Worm (Caenorhabditis elegans) whole organism, L4 larva: ENCODE data around the gene sri-46.

Experiments
- D1046.2 ChIP-seq: fragments of 200-800 bp; sonication (Bioruptor generic); IDR thresholded peaks from 2 replicates; pipeline ENCODE4 v1.3.6; 2022; ENCODE audit warnings: missing genetic modification characterization, missing compliant biosample characterization
- F26F4.8 ChIP-seq: fragments of 200-800 bp; sonication (Bioruptor generic); conservative IDR thresholded peaks from 2 replicates; pipeline ENCODE4 v1.3.6; 2022; ENCODE audit warnings: missing genetic modification characterization, missing compliant biosample characterization
- F44E2.7 ChIP-seq: fragments of 200-800 bp; sonication (Bioruptor generic); IDR thresholded peaks from 2 replicates; pipeline ENCODE4 v2.1.2; 2022; ENCODE audit warnings: missing genetic modification characterization, missing compliant biosample characterization
- F49E8.2 ChIP-seq: sonication (generic microtip); optimal IDR thresholded peaks from 2 replicates; lab custom pipeline; 2016; ENCODE audit warnings: missing compliant biosample characterization, mild to moderate bottlenecking, missing genetic modification characterization, borderline replicate concordance
- aha-1 ChIP-seq: fragments of 150-350 bp; peaks from one replicate; lab custom pipeline; 2014; ENCODE audit warnings: missing biosample characterization, missing genetic modification characterization
- aly-2 ChIP-seq: sonication (generic microtip); optimal IDR thresholded peaks from 2 replicates; lab custom pipeline; 2018; ENCODE audit warnings: missing biosample characterization, missing genetic modification characterization
- ama-1 ChIP-seq: fragments of 150-350 bp; optimal IDR thresholded peaks from 2 replicates; lab custom pipeline; 2014; ENCODE audit warnings: inconsistent platforms, mixed read lengths
- ceh-28 ChIP-seq: fragments of 150-350 bp; optimal IDR thresholded peaks from 2 replicates; lab custom pipeline; 2014; ENCODE audit warnings: missing biosample characterization, missing genetic modification reagents, missing genetic modification characterization
- ceh-62 ChIP-seq: sonication (generic microtip); optimal IDR thresholded peaks from 2 replicates; lab custom pipeline; 2017; ENCODE audit warnings: missing biosample characterization, missing genetic modification characterization
- ceh-82 ChIP-seq: sonication (generic microtip); optimal IDR thresholded peaks from 2 replicates; lab custom pipeline; 2017; ENCODE audit warnings: missing biosample characterization, missing genetic modification characterization
- dve-1 ChIP-seq: sonication (generic microtip); optimal IDR thresholded peaks from 2 replicates; lab custom pipeline; 2017; ENCODE audit warnings: antibody characterized with exemption, mild to moderate bottlenecking, missing genetic modification characterization, missing compliant biosample characterization; ENCODE audit not compliant: insufficient read depth
- hlh-11 ChIP-seq: fragments of 200-800 bp; sonication (Bioruptor generic); optimal IDR thresholded peaks from 2 replicates; lab custom pipeline; 2018; ENCODE audit warnings: mild to moderate bottlenecking, missing genetic modification characterization, missing compliant biosample characterization
- hlh-30 ChIP-seq: sonication (generic microtip); optimal IDR thresholded peaks from 2 replicates; lab custom pipeline; 2017; ENCODE audit warnings: antibody characterized with exemption, mild to moderate bottlenecking, missing genetic modification characterization, missing compliant biosample characterization; ENCODE audit not compliant: insufficient read depth
- jun-1 ChIP-seq: fragments of 150-350 bp; optimal IDR thresholded peaks from 2 replicates; lab custom pipeline; 2014; ENCODE audit warnings: missing biosample characterization, missing genetic modification reagents, missing genetic modification characterization
- lin-38 ChIP-seq: fragments of 200-800 bp; sonication (Bioruptor generic); IDR thresholded peaks from 2 replicates; pipeline ENCODE4 v1.3.6; 2022; ENCODE audit warnings: missing genetic modification reagents, missing genetic modification characterization, missing compliant biosample characterization
- lir-3 ChIP-seq: sonication (generic microtip); optimal IDR thresholded peaks from 2 replicates; lab custom pipeline; 2016; ENCODE audit warnings: mild to moderate bottlenecking, missing genetic modification characterization, missing compliant biosample characterization
- lsy-2 ChIP-seq, 2 experiments: fragments of 150-350 bp in 1 of 2; sonication (generic microtip) in 1 of 2; optimal IDR thresholded peaks; 2 replicates each; lab custom pipeline; 2014 to 2017; ENCODE audit warnings: missing biosample characterization in 2 of 2, missing genetic modification characterization in 2 of 2
- mes-2 ChIP-seq: sonication (generic microtip); optimal IDR thresholded peaks from 2 replicates; lab custom pipeline; 2016; ENCODE audit warnings: missing genotype, mild to moderate bottlenecking, missing genetic modification characterization, missing compliant biosample characterization; ENCODE audit not compliant: poor library complexity, severe bottlenecking
- mxl-2 ChIP-seq: fragments of 200-800 bp; sonication (Bioruptor generic); conservative IDR thresholded peaks from 2 replicates; pipeline ENCODE4 v1.3.6; 2022; ENCODE audit warnings: missing genetic modification reagents, missing genetic modification characterization, missing compliant biosample characterization
- nhr-102 ChIP-seq: sonication (generic microtip); optimal IDR thresholded peaks from 2 replicates; lab custom pipeline; 2016; ENCODE audit warnings: mild to moderate bottlenecking, missing genetic modification characterization, moderate library complexity, missing compliant biosample characterization
- nhr-25 ChIP-seq: sonication (generic microtip); optimal IDR thresholded peaks from 2 replicates; lab custom pipeline; 2017; ENCODE audit warnings: missing genetic modification characterization, mild to moderate bottlenecking, missing compliant biosample characterization, antibody characterized with exemption, moderate library complexity, borderline replicate concordance; ENCODE audit not compliant: insufficient read depth
- nhr-28 ChIP-seq: fragments of 150-350 bp; optimal IDR thresholded peaks from 2 replicates; lab custom pipeline; 2014; ENCODE audit warnings: missing biosample characterization, missing genetic modification characterization
- rbr-2 ChIP-seq: sonication (generic microtip); optimal IDR thresholded peaks from 2 replicates; lab custom pipeline; 2016; ENCODE audit warnings: missing genotype, missing genetic modification characterization, missing compliant biosample characterization
- set-16 ChIP-seq: fragments of 200-800 bp; sonication (Bioruptor generic); IDR thresholded peaks from 2 replicates; pipeline ENCODE4 v1.3.6; 2022; ENCODE audit warnings: missing genetic modification reagents, missing genetic modification characterization, missing compliant biosample characterization
- spr-1 ChIP-seq: sonication (generic microtip); optimal IDR thresholded peaks from 2 replicates; lab custom pipeline; 2016; ENCODE audit warnings: mild to moderate bottlenecking, missing genetic modification characterization, missing compliant biosample characterization
- spr-3 ChIP-seq: fragments of 200-800 bp; sonication (Bioruptor generic); optimal IDR thresholded peaks from 2 replicates; lab custom pipeline; 2018; ENCODE audit warnings: mild to moderate bottlenecking, missing genetic modification characterization, missing compliant biosample characterization
- tra-1 ChIP-seq: fragments of 200-800 bp; sonication (Bioruptor generic); IDR thresholded peaks from 2 replicates; pipeline ENCODE4 v1.3.6; 2022; ENCODE audit warnings: missing genetic modification reagents, missing genetic modification characterization, missing compliant biosample characterization
- unc-62 ChIP-seq, 3 experiments: fragments of 150-350 bp in 1 of 3; sonication (generic microtip); optimal IDR thresholded peaks in 2 of 3; peaks in 1 of 3; 1 replicate in 1 of 3; 2 replicates in 2 of 3; lab custom pipeline; 2014 to 2017; ENCODE audit warnings: missing biosample characterization in 3 of 3, missing genetic modification characterization in 3 of 3, missing genetic modification reagents in 3 of 3, missing genotype in 1 of 3
- zfp-3 ChIP-seq: fragments of 200-800 bp; sonication (Bioruptor generic); conservative IDR thresholded peaks from 2 replicates; pipeline ENCODE4 v1.3.6; 2022; ENCODE audit warnings: missing genetic modification reagents, missing genetic modification characterization, missing compliant biosample characterization
- zip-2 ChIP-seq: fragments of 150-350 bp; optimal IDR thresholded peaks from 2 replicates; lab custom pipeline; 2014; ENCODE audit warnings: missing biosample characterization, missing genetic modification characterization

The sri-46 gene

ce11 chrII:661696-662095 lies 9.2 kb downstream of the sri-46 start, which contains the start of gene sri-45:
TSS of gene sri-45 (minus strand) at chrII:661796.
- TF ChIP-seq nhr-102 (no peak), hlh-30 (tag; lab: Kevin White, UChicago) (no peak), F49E8.2 (tag; lab: Kevin White, UChicago) (no peak), aha-1 (tag; lab: Kevin White, UChicago) (peak; percentile 36), hlh-11 (no peak), mxl-2 (no peak), zip-2 (no peak)

DNA sequence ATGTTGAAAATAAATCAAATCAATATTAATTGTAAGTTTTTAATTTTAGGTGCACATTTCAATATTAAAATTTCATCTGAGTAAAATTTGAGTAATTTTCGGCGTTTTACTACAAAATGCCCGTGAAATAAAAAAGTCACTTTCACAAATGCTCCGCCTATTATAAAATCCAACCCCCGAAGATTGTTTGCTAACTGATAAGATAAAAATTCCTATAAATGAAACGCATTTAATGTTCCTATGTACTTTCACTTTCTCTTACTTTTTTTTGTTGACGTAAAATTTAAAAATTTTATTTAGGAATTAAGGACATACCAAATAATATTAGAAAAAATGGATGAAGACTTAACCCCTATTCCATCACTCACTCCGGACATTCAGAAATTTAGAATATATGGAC lies 12.6 kb downstream of the sri-46 start, which contains the start of gene sdz-24:
Gene sdz-24 (plus strand): TSS at position 301 of the 400 bp plus-strand sequence.
- TF ChIP-seq set-16 = no peak
- no peak for TF ChIP-seq unc-62 (GFP tag; optimal IDR thresholded peaks at IDR 0.05 in 1 of 2; lab: Kevin White, UChicago)
- no peak for TF ChIP-seq unc-62 (tag; optimal IDR thresholded peaks at IDR 0.05; lab: Kevin White, UChicago)
- no peak for TF ChIP-seq mxl-2
- TF ChIP-seq F26F4.8 = no peak
- no peak for TF ChIP-seq dve-1
- TF ChIP-seq tra-1 (GFP tag; lab: Robert Waterston, UW) = no peak

DNA sequence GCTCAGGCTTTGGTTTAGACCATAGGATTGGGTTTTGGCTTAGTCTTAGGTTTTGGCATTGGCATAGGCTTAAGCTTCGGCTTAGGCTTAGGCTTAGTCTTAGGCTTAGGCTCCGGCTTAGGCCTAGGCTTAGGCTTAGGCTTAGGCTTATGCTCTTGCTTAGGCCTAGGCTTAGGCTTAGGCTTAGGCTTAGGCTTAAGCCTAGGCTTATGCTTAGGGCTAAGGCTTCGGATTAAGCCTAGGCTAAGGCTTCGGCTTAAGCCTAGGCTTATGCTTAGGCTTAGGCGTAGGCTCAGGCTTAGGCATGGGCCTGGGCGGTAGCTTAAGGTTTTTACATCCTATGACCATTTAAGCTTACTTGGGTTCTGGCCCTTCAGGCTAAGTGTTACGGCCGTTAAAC lies 19.6 kb downstream of the sri-46 start:
- TF ChIP-seq unc-62 (GFP tag; optimal IDR thresholded peaks at IDR 0.05 in 1 of 2; lab: Kevin White, UChicago) (peak in 1 of 2 experiments; percentile 12), unc-62 (tag; optimal IDR thresholded peaks at IDR 0.05; lab: Kevin White, UChicago) (no peak), ceh-62 (tag; lab: Kevin White, UChicago) (no peak)

ce11 chrII:650321-651005 lies 20.5 kb downstream of the sri-46 start, which contains the start of the genes K07E8.7 and frpr-14:
TSS of gene K07E8.7 (minus strand) at chrII:650367.
TSS of gene frpr-14 (plus strand) at chrII:650955.
- TF ChIP-seq ceh-28 (tag; lab: Kevin White, UChicago) = no peak
- no peak for TF ChIP-seq zfp-3 (GFP tag; lab: Robert Waterston, UW)
- peak; percentile 24 for TF ChIP-seq aha-1 (tag; lab: Kevin White, UChicago)
- TF ChIP-seq ceh-62 (tag; lab: Kevin White, UChicago) = no peak
- TF ChIP-seq F44E2.7 (GFP tag; lab: Robert Waterston, UW) = no peak
- peak; percentile 32 for TF ChIP-seq mes-2 (tag; lab: Kevin White, UChicago)
- TF ChIP-seq ama-1 = no peak
- TF ChIP-seq lin-38 (GFP tag; lab: Robert Waterston, UW) = peak; percentile 46
- TF ChIP-seq nhr-28 (tag; lab: Kevin White, UChicago) = no peak
- TF ChIP-seq rbr-2 = no peak
- TF ChIP-seq nhr-25 (tag; lab: Kevin White, UChicago) = no peak
- no peak for TF ChIP-seq spr-3 (GFP tag; lab: Kevin White, UChicago)
- no peak for TF ChIP-seq lir-3 (tag; lab: Kevin White, UChicago)
- TF ChIP-seq lsy-2 (tag; optimal IDR thresholded peaks at IDR 0.05; lab: Kevin White, UChicago) = no peak
- no peak for TF ChIP-seq jun-1 (tag; lab: Kevin White, UChicago)
- no peak for TF ChIP-seq dve-1

DNA sequence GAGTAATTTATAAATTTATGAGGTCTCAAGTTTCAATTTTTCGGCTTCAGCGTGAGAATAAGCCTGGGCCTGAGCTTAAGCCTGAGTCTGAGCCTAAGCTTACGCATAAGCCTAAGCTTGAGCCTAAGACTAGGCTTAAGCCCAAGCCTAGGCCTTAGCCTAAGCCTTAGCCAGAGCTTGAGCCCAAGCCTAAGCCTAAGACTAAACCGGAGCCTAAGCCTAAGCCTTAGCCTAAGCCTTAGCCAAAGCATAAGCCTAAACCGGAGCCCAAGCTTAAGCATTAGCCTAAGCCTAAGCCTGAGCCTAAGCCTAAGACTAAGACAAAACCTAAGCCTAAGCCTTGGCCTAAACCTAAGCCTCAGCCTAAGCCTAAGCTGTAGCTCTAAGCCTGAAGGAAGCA lies 27.2 kb downstream of the sri-46 start:
- TF ChIP-seq aly-2 (no peak), ceh-82 (tag; lab: Kevin White, UChicago) (no peak), spr-1 (tag; lab: Kevin White, UChicago) (no peak), D1046.2 (GFP tag; lab: Robert Waterston, UW) (no peak)
